Fruit fly (Drosophila melanogaster) whole organism, embryonic: ENCODE results near the gene aux.

Source experiments
- CG10543 ChIP-seq: fragments of 200-800 bp; sonication (Bioruptor generic); optimal IDR thresholded peaks from 3 replicates; lab custom pipeline; 2017; ENCODE audit warnings: missing biosample characterization, mild to moderate bottlenecking, missing genetic modification characterization, moderate library complexity
- CG15696 ChIP-seq: fragments of 200-800 bp; sonication (Bioruptor generic); optimal IDR thresholded peaks from 2 replicates; lab custom pipeline; 2019; ENCODE audit warnings: missing biosample characterization, mild to moderate bottlenecking, missing genetic modification characterization, moderate library complexity
- CG17612 ChIP-seq: fragments of 200-800 bp; sonication (Bioruptor generic); IDR thresholded peaks from 2 replicates; pipeline ENCODE4 v1.3.6; 2022; ENCODE audit warnings: missing biosample characterization, missing genetic modification characterization
- CG1832 ChIP-seq: fragments of 200-800 bp; sonication (Bioruptor generic); optimal IDR thresholded peaks from 2 replicates; lab custom pipeline; 2017; ENCODE audit warnings: missing biosample characterization, mild to moderate bottlenecking, missing genetic modification characterization, inconsistent platforms
- CG3847 ChIP-seq: fragments of 200-800 bp; sonication (Bioruptor generic); IDR thresholded peaks from 2 replicates; pipeline ENCODE4 v1.3.6; 2022; ENCODE audit warnings: missing biosample characterization, missing genetic modification characterization
- CG6683 ChIP-seq: fragments of 200-800 bp; sonication (Bioruptor generic); optimal IDR thresholded peaks from 2 replicates; lab custom pipeline; 2017; ENCODE audit warnings: missing biosample characterization, mild to moderate bottlenecking, missing genetic modification characterization, missing genetic modification reagents
- Hsf ChIP-seq: fragments of 200-800 bp; sonication (Bioruptor generic); optimal IDR thresholded peaks from 3 replicates; lab custom pipeline; 2016; ENCODE audit warnings: missing biosample characterization, missing genetic modification characterization
- Optix ChIP-seq: fragments of 200-800 bp; sonication (Bioruptor generic); IDR thresholded peaks from 3 replicates; pipeline ENCODE4 v1.3.6; 2022; ENCODE audit warnings: missing biosample characterization, missing genetic modification characterization
- Tbp ChIP-seq: fragments of >200 bp; optimal IDR thresholded peaks from 2 replicates; lab custom pipeline; 2018; ENCODE audit warnings: missing biosample characterization, missing genetic modification characterization
- fru ChIP-seq: fragments of >200 bp; optimal IDR thresholded peaks from 2 replicates; lab custom pipeline; 2017
- jumu ChIP-seq: fragments of 200-800 bp; sonication (Bioruptor generic); optimal IDR thresholded peaks from 3 replicates; lab custom pipeline; 2016; ENCODE audit warnings: missing biosample characterization, missing genetic modification characterization
- mirr ChIP-seq: fragments of 200-800 bp; sonication (Bioruptor generic); optimal IDR thresholded peaks from 3 replicates; lab custom pipeline; 2018; ENCODE audit warnings: missing biosample characterization, mild to moderate bottlenecking, missing genetic modification characterization
- pan ChIP-seq, 4 experiments: fragments of >200 bp in 3 of 4; fragments of 200-800 bp in 1 of 4; sonication (Bioruptor generic) in 1 of 4; optimal IDR thresholded peaks in 3 of 4; IDR thresholded peaks in 1 of 4; 2 replicates each; pipeline versions ENCODE4 v1.3.6 to Lab custom; 2017 to 2022; ENCODE audit warnings: missing biosample characterization in 2 of 4, missing genetic modification characterization in 2 of 4, mixed read lengths in 1 of 4
- tna ChIP-seq: fragments of 200-800 bp; sonication (Bioruptor generic); IDR thresholded peaks from 2 replicates; pipeline ENCODE4 v1.3.6; 2022; ENCODE audit warnings: missing biosample characterization, missing genetic modification characterization; ENCODE audit not compliant: partially characterized antibody

- peak; percentile 7 for TF ChIP-seq CG15696 (tag; lab: Kevin White, UChicago)
- no peak for TF ChIP-seq CG17612 (GFP tag; lab: Robert Waterston, UW)
- no peak for TF ChIP-seq pan (optimal IDR thresholded peaks at IDR 0.05; lab: Kevin White, UChicago)
- TF ChIP-seq pan (GFP tag; optimal IDR thresholded peaks at IDR 0.05 in 1 of 2, IDR thresholded peaks at IDR 0.05 in 1 of 2), result no peak
- TF ChIP-seq CG6683 (GFP tag; lab: Kevin White, UChicago), result no peak
- no peak for TF ChIP-seq CG10543
- peak; percentile 97 for TF ChIP-seq tna (GFP tag; lab: Robert Waterston, UW)
- no peak for TF ChIP-seq mirr
- no peak for TF ChIP-seq CG1832
- TF ChIP-seq fru, result no peak
- TF ChIP-seq CG3847 (GFP tag; lab: Robert Waterston, UW), result peak; percentile 66
- TF ChIP-seq Hsf (GFP tag; lab: Kevin White, UChicago), result peak; percentile 54
- peak; percentile 40 for TF ChIP-seq jumu (GFP tag; lab: Kevin White, UChicago)
- TF ChIP-seq Optix (GFP tag; lab: Robert Waterston, UW), result no peak
- TF ChIP-seq Tbp (GFP tag; lab: Kevin White, UChicago), result no peak
These were observed 9.2 kb downstream of the aux start for dm6 chr3R:4220780-4221179.
